5 worm cellular contexts compared by ENCODE assay signal in genomic region chrII:6842651-6843118, ce11.
TF ChIP-seq lines count a peak whose summit lies in the region.

No protein-coding gene starts in this region.

TF ChIP-seq in whole organism, L1 larva, 84 proteins besides CTCF, POLR2A, EP300 and RAD21 (continued from another document):
- TF ChIP-seq nhr-77 (tag; optimal IDR thresholded peaks at IDR 0.05; lab: Kevin White, UChicago) (peak; percentile 26), efl-3 (GFP tag; optimal IDR thresholded peaks at IDR 0.05; lab: Kevin White, UChicago) (no peak), tlp-1 (tag; optimal IDR thresholded peaks at IDR 0.05; lab: Kevin White, UChicago) (peak; percentile 16), tbx-2 (tag; optimal IDR thresholded peaks at IDR 0.05; lab: Kevin White, UChicago) (peak; percentile 85), hlh-4 (tag; optimal IDR thresholded peaks at IDR 0.05; lab: Kevin White, UChicago) (no peak), lir-3 (tag; optimal IDR thresholded peaks at IDR 0.05; lab: Kevin White, UChicago; ENCODE audit: poor library complexity) (peak; percentile 52), ztf-4 (tag; optimal IDR thresholded peaks at IDR 0.05; lab: Kevin White, UChicago) (peak; percentile 40), rnt-1 (tag; optimal IDR thresholded peaks at IDR 0.05; lab: Kevin White, UChicago) (peak; percentile 43), hpl-2 (GFP tag; optimal IDR thresholded peaks at IDR 0.05; lab: Kevin White, UChicago) (no peak), nhr-71 (tag; optimal IDR thresholded peaks at IDR 0.05; lab: Kevin White, UChicago) (peak; percentile 94), lin-14 (GFP tag; optimal IDR thresholded peaks at IDR 0.05; lab: Kevin White, UChicago) (peak; percentile 95), jun-1 (tag; optimal IDR thresholded peaks at IDR 0.05; lab: Kevin White, UChicago) (peak; percentile 73), unc-98 (GFP tag; IDR thresholded peaks at IDR 0.05; lab: Robert Waterston, UW) (no peak), nhr-85 (tag; lab: Kevin White, UChicago) (peak; percentile 99), elt-2 (tag; optimal IDR thresholded peaks at IDR 0.05; lab: Kevin White, UChicago) (peak; percentile 98)

TF ChIP-seq in whole organism, L2 larva, 48 proteins besides CTCF, POLR2A, EP300 and RAD21 (continued from another document):
- TF ChIP-seq nhr-21 (tag; optimal IDR thresholded peaks at IDR 0.05; lab: Kevin White, UChicago) (peak; percentile 96), sma-3 (GFP tag; optimal IDR thresholded peaks at IDR 0.05; lab: Kevin White, UChicago) (peak; percentile 97), ztf-4 (tag; optimal IDR thresholded peaks at IDR 0.05; lab: Kevin White, UChicago) (peak; percentile 77), elt-3 (tag; optimal IDR thresholded peaks at IDR 0.05; lab: Kevin White, UChicago) (peak; percentile 50), mab-5 (tag; optimal IDR thresholded peaks at IDR 0.05; lab: Kevin White, UChicago) (peak; percentile 16), unc-55 (GFP tag; optimal IDR thresholded peaks at IDR 0.05; lab: Kevin White, UChicago) (peak; percentile 55), nhr-23 (tag; optimal IDR thresholded peaks at IDR 0.05; lab: Kevin White, UChicago) (no peak), nhr-25 (tag; optimal IDR thresholded peaks at IDR 0.05; lab: Kevin White, UChicago) (peak; percentile 84), crh-2 (tag; optimal IDR thresholded peaks at IDR 0.05; lab: Kevin White, UChicago) (peak; percentile 88), nhr-6 (tag; optimal IDR thresholded peaks at IDR 0.05; lab: Kevin White, UChicago) (no peak), lsy-2 (tag; optimal IDR thresholded peaks at IDR 0.05; lab: Kevin White, UChicago) (peak; percentile 10 to 66), ztf-11 (tag; optimal IDR thresholded peaks at IDR 0.05; lab: Kevin White, UChicago) (no peak), unc-39 (tag; optimal IDR thresholded peaks at IDR 0.05; lab: Kevin White, UChicago) (no peak), lin-13 (GFP tag; optimal IDR thresholded peaks at IDR 0.05; lab: Kevin White, UChicago) (peak; percentile 33), elt-1 (tag; optimal IDR thresholded peaks at IDR 0.05; lab: Kevin White, UChicago) (peak; percentile 58)

TF ChIP-seq in whole organism, L3 larva, 47 proteins besides CTCF, POLR2A, EP300 and RAD21 (continued from another document):
- TF ChIP-seq snpc-4 (tag; optimal IDR thresholded peaks at IDR 0.05; lab: Kevin White, UChicago) (peak; percentile 84), ama-1 (optimal IDR thresholded peaks at IDR 0.05; lab: Kevin White, UChicago) (peak; percentile 31), zag-1 (tag; optimal IDR thresholded peaks at IDR 0.05; lab: Kevin White, UChicago) (no peak), lin-39 (tag; optimal IDR thresholded peaks at IDR 0.05; lab: Kevin White, UChicago) (peak; percentile 49), egl-5 (tag; optimal IDR thresholded peaks at IDR 0.05; lab: Kevin White, UChicago) (no peak), egl-27 (tag; optimal IDR thresholded peaks at IDR 0.05; lab: Kevin White, UChicago) (peak; percentile 99), ztf-11 (tag; optimal IDR thresholded peaks at IDR 0.05; lab: Kevin White, UChicago) (no peak), nhr-23 (tag; optimal IDR thresholded peaks at IDR 0.05; lab: Kevin White, UChicago) (peak; percentile 94), sea-2 (GFP tag; optimal IDR thresholded peaks at IDR 0.05; lab: Kevin White, UChicago) (no peak), aly-2 (tag; optimal IDR thresholded peaks at IDR 0.05; lab: Kevin White, UChicago) (no peak), nhr-12 (tag; optimal IDR thresholded peaks at IDR 0.05; lab: Kevin White, UChicago) (no peak)

TF ChIP-seq in whole organism, L4 larva, 104 proteins besides CTCF, POLR2A, EP300 and RAD21 (continued from another document):
- TF ChIP-seq ctbp-1 (GFP tag; IDR thresholded peaks at IDR 0.05; lab: Robert Waterston, UW) (peak; percentile 60; the same call in 1 of the 2 replicates), ama-1 (optimal IDR thresholded peaks at IDR 0.05; lab: Kevin White, UChicago) (no peak), nhr-11 (tag; optimal IDR thresholded peaks at IDR 0.05; lab: Kevin White, UChicago) (peak; percentile 9), Y5F2A.4 (GFP tag; optimal IDR thresholded peaks at IDR 0.05; lab: Kevin White, UChicago) (no peak), zfp-2 (tag; optimal IDR thresholded peaks at IDR 0.05; lab: Kevin White, UChicago) (no peak), nhr-25 (tag; optimal IDR thresholded peaks at IDR 0.05; lab: Kevin White, UChicago; ENCODE audit: borderline replicate concordance, insufficient read depth) (peak; percentile 48), hlh-11 (tag; optimal IDR thresholded peaks at IDR 0.05; lab: Kevin White, UChicago) (peak; percentile 99), ztf-7 (tag; optimal IDR thresholded peaks at IDR 0.05; lab: Kevin White, UChicago) (no peak), cey-2 (tag; optimal IDR thresholded peaks at IDR 0.05; lab: Kevin White, UChicago; ENCODE audit: borderline replicate concordance, insufficient read depth) (peak; percentile 94), nhr-102 (tag; optimal IDR thresholded peaks at IDR 0.05; lab: Kevin White, UChicago) (peak; percentile 95), ceh-20 (GFP tag; IDR thresholded peaks at IDR 0.05; lab: Robert Waterston, UW) (peak; percentile 89), nhr-6 (tag; optimal IDR thresholded peaks at IDR 0.05; lab: Kevin White, UChicago) (peak; percentile 96), fos-1 (tag; optimal IDR thresholded peaks at IDR 0.05; lab: Kevin White, UChicago) (peak; percentile 59), ceh-28 (tag; optimal IDR thresholded peaks at IDR 0.05; lab: Kevin White, UChicago) (peak; percentile 67), lin-1 (GFP tag; IDR thresholded peaks at IDR 0.05; lab: Robert Waterston, UW) (peak; percentile 96), set-16 (GFP tag; IDR thresholded peaks at IDR 0.05; lab: Robert Waterston, UW) (peak; percentile 43; the same call in 1 of the 2 replicates), dmd-6 (GFP tag; IDR thresholded peaks at IDR 0.05; lab: Robert Waterston, UW) (peak; percentile 99), jun-1 (tag; optimal IDR thresholded peaks at IDR 0.05; lab: Kevin White, UChicago) (peak; percentile 63), pha-4 (GFP tag; IDR thresholded peaks at IDR 0.05; lab: Robert Waterston, UW) (peak; percentile 71), pha-4 (tag; optimal IDR thresholded peaks at IDR 0.05; lab: Kevin White, UChicago) (no peak), tag-97 (GFP tag; IDR thresholded peaks at IDR 0.05; lab: Robert Waterston, UW) (no peak), F49E8.2 (tag; optimal IDR thresholded peaks at IDR 0.05; lab: Kevin White, UChicago; ENCODE audit: borderline replicate concordance) (no peak), lin-13 (GFP tag; optimal IDR thresholded peaks at IDR 0.05; lab: Kevin White, UChicago) (peak; percentile 32), daf-19 (GFP tag; conservative IDR thresholded peaks at IDR 0.05; lab: Robert Waterston, UW) (no peak), nhr-41 (GFP tag; IDR thresholded peaks at IDR 0.05; lab: Robert Waterston, UW) (peak; percentile 94), dpl-1 (GFP tag; optimal IDR thresholded peaks at IDR 0.05; lab: Kevin White, UChicago) (peak; percentile 11), lin-38 (GFP tag; IDR thresholded peaks at IDR 0.05; lab: Robert Waterston, UW) (peak; percentile 58), madf-5 (GFP tag; IDR thresholded peaks at IDR 0.05; lab: Robert Waterston, UW) (no peak), lin-39 (tag; optimal IDR thresholded peaks at IDR 0.05; lab: Kevin White, UChicago) (no peak), T26A8.4 (GFP tag; IDR thresholded peaks at IDR 0.05; lab: Robert Waterston, UW) (peak; percentile 48), unc-62 (GFP tag; optimal IDR thresholded peaks at IDR 0.05 in 1 of 2; lab: Kevin White, UChicago) (peak in 1 of 2 experiments; percentile 99), unc-62 (tag; optimal IDR thresholded peaks at IDR 0.05; lab: Kevin White, UChicago) (no peak), ces-1 (GFP tag; optimal IDR thresholded peaks at IDR 0.05; lab: Kevin White, UChicago) (no peak), nhr-48 (tag; optimal IDR thresholded peaks at IDR 0.05; lab: Kevin White, UChicago) (peak; percentile 98), saeg-2 (GFP tag; IDR thresholded peaks at IDR 0.05; lab: Robert Waterston, UW) (peak; percentile 62; the same call in 1 of the 2 replicates), mes-2 (tag; optimal IDR thresholded peaks at IDR 0.05; lab: Kevin White, UChicago; ENCODE audit: poor library complexity, severe bottlenecking) (peak; percentile 69), rbr-2 (tag; optimal IDR thresholded peaks at IDR 0.05; lab: Kevin White, UChicago) (peak; percentile 44), pqm-1 (tag; optimal IDR thresholded peaks at IDR 0.05; lab: Kevin White, UChicago) (peak; percentile 99), duxl-1 (tag; optimal IDR thresholded peaks at IDR 0.05; lab: Kevin White, UChicago; ENCODE audit: poor library complexity) (peak; percentile 1), nhr-76 (tag; optimal IDR thresholded peaks at IDR 0.05; lab: Kevin White, UChicago) (peak; percentile 43), fkh-10 (GFP tag; optimal IDR thresholded peaks at IDR 0.05; lab: Kevin White, UChicago) (no peak), attf-4 (tag; optimal IDR thresholded peaks at IDR 0.05; lab: Kevin White, UChicago) (no peak), daf-16 (GFP tag; optimal IDR thresholded peaks at IDR 0.05; lab: Kevin White, UChicago) (peak; percentile 28 to 85), daf-16 (tag; optimal IDR thresholded peaks at IDR 0.05; lab: Kevin White, UChicago) (peak; percentile 93), nhr-10 (tag; optimal IDR thresholded peaks at IDR 0.05; lab: Kevin White, UChicago) (peak; percentile 92), T20F7.1 (GFP tag; optimal IDR thresholded peaks at IDR 0.05; lab: Kevin White, UChicago) (peak; percentile 78)

TF ChIP-seq in whole organism, young adult, 124 proteins besides CTCF, POLR2A, EP300 and RAD21 (continued from another document and continues in another):
- peak; percentile 100 for TF ChIP-seq nhr-80 (tag; optimal IDR thresholded peaks at IDR 0.05; lab: Kevin White, UChicago)
- no peak for TF ChIP-seq mel-28 (tag; optimal IDR thresholded peaks at IDR 0.05; lab: Kevin White, UChicago; ENCODE audit: borderline replicate concordance)
- TF ChIP-seq repo-1 (tag; optimal IDR thresholded peaks at IDR 0.05; lab: Kevin White, UChicago): no peak
- TF ChIP-seq lag-1 (GFP tag; IDR thresholded peaks at IDR 0.05; lab: Robert Waterston, UW): no peak
- TF ChIP-seq F39B2.1 (GFP tag; IDR thresholded peaks at IDR 0.05; lab: Robert Waterston, UW): no peak
- no peak for TF ChIP-seq F37B4.10 (GFP tag; IDR thresholded peaks at IDR 0.05; lab: Robert Waterston, UW)
- TF ChIP-seq rpc-1 (optimal IDR thresholded peaks at IDR 0.05; lab: Kevin White, UChicago): no peak
- no peak for TF ChIP-seq rpc-1 (tag; optimal IDR thresholded peaks at IDR 0.05; lab: Kevin White, UChicago)
- TF ChIP-seq Y67H2A.10 (GFP tag; conservative IDR thresholded peaks at IDR 0.05; lab: Robert Waterston, UW): no peak
- TF ChIP-seq let-526 (GFP tag; IDR thresholded peaks at IDR 0.05; lab: Robert Waterston, UW): no peak
- peak; percentile 53 for TF ChIP-seq mcd-1 (GFP tag; IDR thresholded peaks at IDR 0.05; lab: Robert Waterston, UW)
- no peak for TF ChIP-seq F52B5.7 (tag; optimal IDR thresholded peaks at IDR 0.05; lab: Kevin White, UChicago)
- TF ChIP-seq aptf-3 (GFP tag; IDR thresholded peaks at IDR 0.05; lab: Robert Waterston, UW): no peak
- TF ChIP-seq lin-54 (GFP tag; optimal IDR thresholded peaks at IDR 0.05; lab: Kevin White, UChicago): peak; percentile 13
- no peak for TF ChIP-seq T26A5.8 (tag; optimal IDR thresholded peaks at IDR 0.05; lab: Kevin White, UChicago)
- TF ChIP-seq snpc-4 (GFP tag; optimal IDR thresholded peaks at IDR 0.05; lab: Kevin White, UChicago): no peak
- TF ChIP-seq snpc-4 (tag; optimal IDR thresholded peaks at IDR 0.05; lab: Kevin White, UChicago): peak; percentile 67 to 88 (median 68)
- peak; percentile 76 for TF ChIP-seq attf-5 (GFP tag; optimal IDR thresholded peaks at IDR 0.05; lab: Kevin White, UChicago)
- 0 out of 2 replicates have a peak, but pooled peaks have one; percentile 30 for TF ChIP-seq Y95B8A.8 (GFP tag; IDR thresholded peaks at IDR 0.05; lab: Robert Waterston, UW)
- no peak for TF ChIP-seq ccch-3 (GFP tag; optimal IDR thresholded peaks at IDR 0.05; lab: Kevin White, UChicago)
- no peak for TF ChIP-seq cebp-2 (GFP tag; IDR thresholded peaks at IDR 0.05; lab: Robert Waterston, UW)
- TF ChIP-seq nfyb-1 (GFP tag; IDR thresholded peaks at IDR 0.05; lab: Robert Waterston, UW): peak; percentile 76
- peak; percentile 30; the same call in 1 of the 2 replicates for TF ChIP-seq hmg-1.2 (GFP tag; IDR thresholded peaks at IDR 0.05; lab: Robert Waterston, UW)
- TF ChIP-seq chd-7 (tag; optimal IDR thresholded peaks at IDR 0.05; lab: Kevin White, UChicago): peak; percentile 78
- no peak for TF ChIP-seq hlh-26 (GFP tag; conservative IDR thresholded peaks at IDR 0.05; lab: Robert Waterston, UW)
- no peak for TF ChIP-seq F57A8.1 (GFP tag; optimal IDR thresholded peaks at IDR 0.05; lab: Kevin White, UChicago)
- no peak for TF ChIP-seq F10E7.11 (tag; optimal IDR thresholded peaks at IDR 0.05; lab: Kevin White, UChicago)
- TF ChIP-seq snpc-3.4 (tag; optimal IDR thresholded peaks at IDR 0.05; lab: Kevin White, UChicago): no peak
- TF ChIP-seq somi-1 (GFP tag; optimal IDR thresholded peaks at IDR 0.05; lab: Kevin White, UChicago): peak; percentile 85
- no peak for TF ChIP-seq efl-1 (GFP tag; optimal IDR thresholded peaks at IDR 0.05; lab: Kevin White, UChicago)
- no peak for TF ChIP-seq aptf-2 (GFP tag; conservative IDR thresholded peaks at IDR 0.05; lab: Robert Waterston, UW)
- no peak for TF ChIP-seq mes-4 (tag; optimal IDR thresholded peaks at IDR 0.05; lab: Kevin White, UChicago)
- no peak for TF ChIP-seq tbx-9 (tag; optimal IDR thresholded peaks at IDR 0.05; lab: Kevin White, UChicago; ENCODE audit: borderline replicate concordance)
- no peak for TF ChIP-seq hsf-1 (GFP tag; IDR thresholded peaks at IDR 0.05; lab: Robert Waterston, UW)
- peak; percentile 51 for TF ChIP-seq K11D2.4 (GFP tag; IDR thresholded peaks at IDR 0.05; lab: Robert Waterston, UW)
- peak; percentile 62; the same call in 1 of the 2 replicates for TF ChIP-seq zfh-2 (GFP tag; conservative IDR thresholded peaks at IDR 0.05; lab: Robert Waterston, UW)
- no peak for TF ChIP-seq F33H1.4 (GFP tag; IDR thresholded peaks at IDR 0.05; lab: Robert Waterston, UW)
- TF ChIP-seq rcor-1 (GFP tag; IDR thresholded peaks at IDR 0.05; lab: Robert Waterston, UW): no peak
- peak; percentile 59 for TF ChIP-seq ceh-27 (GFP tag; optimal IDR thresholded peaks at IDR 0.05; lab: Kevin White, UChicago)
- TF ChIP-seq snpc-1.3 (tag; optimal IDR thresholded peaks at IDR 0.05; lab: Kevin White, UChicago; ENCODE audit: insufficient read depth): no peak
- 0 out of 2 replicates have a peak, but pooled peaks have one; percentile 16 for TF ChIP-seq lin-26 (GFP tag; IDR thresholded peaks at IDR 0.05; lab: Robert Waterston, UW)
- TF ChIP-seq hlh-12 (tag; optimal IDR thresholded peaks at IDR 0.05; lab: Kevin White, UChicago): no peak
- TF ChIP-seq T07F8.4 (tag; optimal IDR thresholded peaks at IDR 0.05; lab: Kevin White, UChicago): no peak
- no peak for TF ChIP-seq sdz-38 (tag; optimal IDR thresholded peaks at IDR 0.05; lab: Kevin White, UChicago)
- TF ChIP-seq athp-1 (tag; optimal IDR thresholded peaks at IDR 0.05; lab: Kevin White, UChicago): no peak
- no peak for TF ChIP-seq xnd-1 (tag; optimal IDR thresholded peaks at IDR 0.05; lab: Kevin White, UChicago)
- TF ChIP-seq madf-10 (tag; optimal IDR thresholded peaks at IDR 0.05; lab: Kevin White, UChicago): peak; percentile 79
- TF ChIP-seq F22D6.2 (tag; optimal IDR thresholded peaks at IDR 0.05; lab: Kevin White, UChicago): peak; percentile 73
- TF ChIP-seq Y53G8AR.9 (GFP tag; conservative IDR thresholded peaks at IDR 0.05; lab: Robert Waterston, UW): no peak
- TF ChIP-seq F49E8.2 (tag; optimal IDR thresholded peaks at IDR 0.05; lab: Kevin White, UChicago; ENCODE audit: insufficient read depth): no peak
- TF ChIP-seq ztf-6 (GFP tag; IDR thresholded peaks at IDR 0.05; lab: Robert Waterston, UW): no peak
- TF ChIP-seq tlf-1 (GFP tag; optimal IDR thresholded peaks at IDR 0.05; lab: Kevin White, UChicago): peak; percentile 58
- peak; percentile 69; the same call in 1 of the 2 replicates for TF ChIP-seq ekl-4 (GFP tag; IDR thresholded peaks at IDR 0.05; lab: Robert Waterston, UW)
- peak; percentile 95 for TF ChIP-seq ztf-22 (GFP tag; optimal IDR thresholded peaks at IDR 0.05; lab: Kevin White, UChicago)
- no peak for TF ChIP-seq B0035.1 (tag; optimal IDR thresholded peaks at IDR 0.05; lab: Kevin White, UChicago)
- TF ChIP-seq dpff-1 (tag; optimal IDR thresholded peaks at IDR 0.05; lab: Kevin White, UChicago): no peak
